Fruit fly (Drosophila melanogaster) whole organism, embryonic: ENCODE measurements around the gene CG9393.

ENCODE experiments used
- Atf6 ChIP-seq: fragments of 200-800 bp; sonication (Bioruptor generic); IDR thresholded peaks from 2 replicates; pipeline ENCODE4 v1.3.6; 2022; ENCODE audit warnings: missing biosample characterization, missing genetic modification characterization
- CG10959 ChIP-seq: fragments of 200-800 bp; sonication (Bioruptor generic); IDR thresholded peaks from 2 replicates; pipeline ENCODE4 v1.3.6; 2022; ENCODE audit warnings: missing biosample characterization, missing genetic modification characterization
- CG12659 ChIP-seq: fragments of 200-800 bp; sonication (Bioruptor generic); optimal IDR thresholded peaks from 3 replicates; lab custom pipeline; 2017; ENCODE audit warnings: mild to moderate bottlenecking, missing biosample characterization, missing genetic modification reagents, missing genetic modification characterization
- CG13296 ChIP-seq: fragments of 200-800 bp; sonication (Bioruptor generic); optimal IDR thresholded peaks from 3 replicates; lab custom pipeline; 2018; ENCODE audit warnings: missing biosample characterization, mild to moderate bottlenecking, missing genetic modification characterization
- CG13624 ChIP-seq: fragments of 200-800 bp; sonication (Bioruptor generic); optimal IDR thresholded peaks from 2 replicates; lab custom pipeline; 2016; ENCODE audit warnings: missing biosample characterization, missing genetic modification characterization
- CG17385 ChIP-seq: fragments of 200-800 bp; sonication (Bioruptor generic); optimal IDR thresholded peaks from 3 replicates; lab custom pipeline; 2018; ENCODE audit warnings: missing biosample characterization, mild to moderate bottlenecking, missing genetic modification characterization
- CG1832 ChIP-seq: fragments of 200-800 bp; sonication (Bioruptor generic); optimal IDR thresholded peaks from 2 replicates; lab custom pipeline; 2017; ENCODE audit warnings: missing biosample characterization, mild to moderate bottlenecking, missing genetic modification characterization, inconsistent platforms
- CG2116 ChIP-seq: fragments of 200-800 bp; sonication (Bioruptor generic); optimal IDR thresholded peaks from 3 replicates; lab custom pipeline; 2018; ENCODE audit warnings: missing biosample characterization, mild to moderate bottlenecking, missing genetic modification characterization
- CG34376 ChIP-seq: fragments of 200-800 bp; sonication (Bioruptor generic); optimal IDR thresholded peaks from 2 replicates; lab custom pipeline; 2018; ENCODE audit warnings: missing biosample characterization, mild to moderate bottlenecking, missing genetic modification characterization
- CG3726 ChIP-seq: fragments of 200-800 bp; sonication (Bioruptor generic); IDR thresholded peaks from 3 replicates; pipeline ENCODE4, ENCODE4 v1.3.6; 2022; ENCODE audit warnings: missing biosample characterization, missing genetic modification characterization
- CG4360 ChIP-seq: fragments of 200-800 bp; sonication (Bioruptor generic); IDR thresholded peaks from 2 replicates; pipeline ENCODE4 v1.3.6; 2022; ENCODE audit warnings: missing biosample characterization, missing genetic modification characterization
- CG5245 ChIP-seq: fragments of 200-800 bp; sonication (Bioruptor generic); optimal IDR thresholded peaks from 3 replicates; lab custom pipeline; 2016; ENCODE audit warnings: missing biosample characterization, missing genetic modification characterization
- CG6175 ChIP-seq: fragments of 200-800 bp; sonication (Bioruptor generic); IDR thresholded peaks from 3 replicates; pipeline ENCODE4 v1.3.6; 2022; ENCODE audit warnings: missing biosample characterization, missing genetic modification characterization
- D19A ChIP-seq: fragments of 200-800 bp; optimal IDR thresholded peaks from 3 replicates; lab custom pipeline; 2019; ENCODE audit warnings: missing biosample characterization, mild to moderate bottlenecking, missing genetic modification characterization, moderate library complexity
- Deaf1 ChIP-seq: fragments of 200-800 bp; optimal IDR thresholded peaks from 3 replicates; lab custom pipeline; 2019; ENCODE audit warnings: missing biosample characterization, mild to moderate bottlenecking, missing genetic modification characterization, moderate library complexity
- Drgx ChIP-seq: fragments of 200-800 bp; sonication (Bioruptor generic); IDR thresholded peaks from 2 replicates; pipeline ENCODE4 v1.3.6; 2022; ENCODE audit warnings: missing biosample characterization, missing genetic modification characterization
- E2f1 ChIP-seq: fragments of 200-800 bp; sonication (Bioruptor generic); IDR thresholded peaks from 2 replicates; pipeline ENCODE4 v1.3.6; 2022; ENCODE audit warnings: missing biosample characterization, missing genetic modification characterization
- E2f2 ChIP-seq: fragments of 200-800 bp; sonication (Bioruptor generic); IDR thresholded peaks from 2 replicates; pipeline ENCODE4 v1.3.6; 2022; ENCODE audit warnings: missing biosample characterization, missing genetic modification characterization
- Ets65A ChIP-seq: fragments of 200-800 bp; sonication (Bioruptor generic); peaks from one replicate; lab custom pipeline; 2016; ENCODE audit warnings: missing biosample characterization, missing genetic modification characterization
- Ets97D ChIP-seq: fragments of 200-800 bp; sonication (Bioruptor generic); optimal IDR thresholded peaks from 3 replicates; lab custom pipeline; 2016; ENCODE audit warnings: missing biosample characterization, missing genetic modification characterization
- HLH4C ChIP-seq: fragments of 200-800 bp; sonication (Bioruptor generic); IDR thresholded peaks from 3 replicates; pipeline ENCODE4 v1.3.6; 2022; ENCODE audit warnings: missing biosample characterization, missing genetic modification characterization; ENCODE audit not compliant: partially characterized antibody
- HmgZ ChIP-seq: fragments of 200-800 bp; sonication (Bioruptor generic); optimal IDR thresholded peaks from 2 replicates; lab custom pipeline; 2018; ENCODE audit warnings: missing biosample characterization, mild to moderate bottlenecking, missing genetic modification characterization
- Hr78 ChIP-seq, 2 experiments: fragments of 200-800 bp in 1 of 2; fragments of >200 bp in 1 of 2; sonication (Bioruptor generic) in 1 of 2; optimal IDR thresholded peaks; 2 replicates each; lab custom pipeline; 2017 to 2019; ENCODE audit warnings: missing biosample characterization in 2 of 2, missing genetic modification characterization in 2 of 2, mild to moderate bottlenecking in 1 of 2, moderate library complexity in 1 of 2
- Med ChIP-seq: fragments of 200-800 bp; sonication (Bioruptor generic); peaks from one replicate; lab custom pipeline; 2016; ENCODE audit warnings: missing biosample characterization, missing genetic modification characterization, mild to moderate bottlenecking, inconsistent platforms, moderate library complexity
- NC2α ChIP-seq: fragments of 200-800 bp; sonication (Bioruptor generic); optimal IDR thresholded peaks from 2 replicates; lab custom pipeline; 2016; ENCODE audit warnings: missing biosample characterization, missing genetic modification characterization
- Oaz ChIP-seq: fragments of 200-800 bp; sonication (Bioruptor generic); IDR thresholded peaks from 2 replicates; pipeline ENCODE4 v1.3.6; 2022; ENCODE audit warnings: missing biosample characterization, missing genetic modification characterization
- Ptx1 ChIP-seq: fragments of 200-800 bp; sonication (Bioruptor generic); IDR thresholded peaks from 2 replicates; pipeline ENCODE4 v1.3.6; 2022; ENCODE audit warnings: missing biosample characterization, missing genetic modification characterization
- Trl ChIP-seq, 3 experiments: fragments of >200 bp in 2 of 3; fragments of 200-800 bp in 1 of 3; sonication (Bioruptor generic) in 1 of 3; optimal IDR thresholded peaks; 2 replicates in 1 of 3; 3 replicates in 2 of 3; lab custom pipeline; 2016 to 2017; ENCODE audit warnings: missing biosample characterization in 1 of 3, missing genetic modification characterization in 1 of 3
- bcd ChIP-seq: fragments of 200-800 bp; sonication (Bioruptor generic); optimal IDR thresholded peaks from 2 replicates; lab custom pipeline; 2017; ENCODE audit warnings: missing biosample characterization, mild to moderate bottlenecking, missing genetic modification characterization
- chinmo ChIP-seq: fragments of 200-800 bp; sonication (Bioruptor generic); IDR thresholded peaks from 4 replicates; pipeline ENCODE4 v1.3.6; 2022; ENCODE audit warnings: missing biosample characterization, missing genetic modification characterization; ENCODE audit not compliant: partially characterized antibody
- corto ChIP-seq: fragments of 200-800 bp; sonication (Bioruptor generic); optimal IDR thresholded peaks from 2 replicates; lab custom pipeline; 2016; ENCODE audit warnings: missing biosample characterization, mild to moderate bottlenecking, missing genetic modification characterization, moderate library complexity
- eve ChIP-seq, 2 experiments: fragments of >200 bp; optimal IDR thresholded peaks; 2 replicates each; lab custom pipeline; 2017; ENCODE audit warnings: missing biosample characterization in 2 of 2, missing genetic modification characterization in 2 of 2
- fd102C ChIP-seq: fragments of 200-800 bp; sonication (Bioruptor generic); optimal IDR thresholded peaks from 2 replicates; lab custom pipeline; 2018; ENCODE audit warnings: missing biosample characterization, mild to moderate bottlenecking, missing genetic modification characterization, moderate library complexity
- fd64A ChIP-seq: fragments of 200-800 bp; sonication (Bioruptor generic); optimal IDR thresholded peaks from 3 replicates; lab custom pipeline; 2018; ENCODE audit warnings: missing biosample characterization, mild to moderate bottlenecking, missing genetic modification characterization
- ftz-f1 ChIP-seq: fragments of 200-800 bp; sonication (Bioruptor generic); optimal IDR thresholded peaks from 2 replicates; lab custom pipeline; 2016; ENCODE audit warnings: missing biosample characterization, missing genetic modification characterization
- gsb ChIP-seq: fragments of 200-800 bp; sonication (Bioruptor generic); IDR thresholded peaks from 2 replicates; pipeline ENCODE4 v1.3.6; 2022; ENCODE audit warnings: missing biosample characterization, missing genetic modification characterization
- gt ChIP-seq: fragments of 200-800 bp; sonication (Bioruptor generic); IDR thresholded peaks from 2 replicates; pipeline ENCODE4 v1.3.6; 2022; ENCODE audit warnings: missing biosample characterization, missing genetic modification characterization
- hkb ChIP-seq, 2 experiments: fragments of 200-800 bp in 1 of 2; fragments of >200 bp in 1 of 2; sonication (Bioruptor generic) in 1 of 2; IDR thresholded peaks in 1 of 2; optimal IDR thresholded peaks in 1 of 2; 2 replicates each; pipeline versions ENCODE4 v1.3.6 to Lab custom; 2017 to 2022; ENCODE audit warnings: missing biosample characterization in 1 of 2, missing genetic modification characterization in 1 of 2
- kah ChIP-seq: fragments of 200-800 bp; sonication (Bioruptor generic); optimal IDR thresholded peaks from 2 replicates; lab custom pipeline; 2018; ENCODE audit warnings: missing biosample characterization, mild to moderate bottlenecking, missing genetic modification characterization
- lola ChIP-seq, 3 experiments: fragments of >200 bp in 2 of 3; fragments of 200-800 bp in 1 of 3; sonication (Bioruptor generic) in 1 of 3; optimal IDR thresholded peaks; 2 replicates each; lab custom pipeline; 2017 to 2019; ENCODE audit warnings: missing biosample characterization in 3 of 3, missing genetic modification characterization in 3 of 3, mild to moderate bottlenecking in 1 of 3, moderate library complexity in 1 of 3
- nau ChIP-seq: fragments of 200-800 bp; sonication (Bioruptor generic); optimal IDR thresholded peaks from 3 replicates; lab custom pipeline; 2017; ENCODE audit warnings: missing biosample characterization, mild to moderate bottlenecking, missing genetic modification characterization, missing genetic modification reagents
- nom ChIP-seq: fragments of 200-800 bp; sonication (Bioruptor generic); optimal IDR thresholded peaks from 2 replicates; lab custom pipeline; 2017; ENCODE audit warnings: missing biosample characterization, missing genetic modification characterization, mild to moderate bottlenecking, moderate library complexity, missing genetic modification reagents
- org-1 ChIP-seq: fragments of 200-800 bp; sonication (Bioruptor generic); optimal IDR thresholded peaks from 2 replicates; lab custom pipeline; 2017; ENCODE audit warnings: missing biosample characterization, missing genetic modification characterization
- sqz ChIP-seq: fragments of 200-800 bp; sonication (Bioruptor generic); optimal IDR thresholded peaks from 3 replicates; lab custom pipeline; 2018; ENCODE audit warnings: missing biosample characterization, mild to moderate bottlenecking, missing genetic modification characterization
- sr ChIP-seq: fragments of 200-800 bp; sonication (Bioruptor generic); IDR thresholded peaks from 3 replicates; pipeline ENCODE4 v1.3.6; 2022; ENCODE audit warnings: missing biosample characterization, missing genetic modification characterization
- sug ChIP-seq: fragments of 200-800 bp; optimal IDR thresholded peaks from 2 replicates; lab custom pipeline; 2019; ENCODE audit warnings: missing biosample characterization, mild to moderate bottlenecking, missing genetic modification characterization, moderate library complexity
- yki ChIP-seq: fragments of >200 bp; optimal IDR thresholded peaks from 3 replicates; lab custom pipeline; 2018
- z ChIP-seq: fragments of 200-800 bp; sonication (Bioruptor generic); IDR thresholded peaks from 3 replicates; pipeline ENCODE4 v1.3.6; 2022; ENCODE audit warnings: missing biosample characterization, missing genetic modification characterization

CG9393 gene

DNA sequence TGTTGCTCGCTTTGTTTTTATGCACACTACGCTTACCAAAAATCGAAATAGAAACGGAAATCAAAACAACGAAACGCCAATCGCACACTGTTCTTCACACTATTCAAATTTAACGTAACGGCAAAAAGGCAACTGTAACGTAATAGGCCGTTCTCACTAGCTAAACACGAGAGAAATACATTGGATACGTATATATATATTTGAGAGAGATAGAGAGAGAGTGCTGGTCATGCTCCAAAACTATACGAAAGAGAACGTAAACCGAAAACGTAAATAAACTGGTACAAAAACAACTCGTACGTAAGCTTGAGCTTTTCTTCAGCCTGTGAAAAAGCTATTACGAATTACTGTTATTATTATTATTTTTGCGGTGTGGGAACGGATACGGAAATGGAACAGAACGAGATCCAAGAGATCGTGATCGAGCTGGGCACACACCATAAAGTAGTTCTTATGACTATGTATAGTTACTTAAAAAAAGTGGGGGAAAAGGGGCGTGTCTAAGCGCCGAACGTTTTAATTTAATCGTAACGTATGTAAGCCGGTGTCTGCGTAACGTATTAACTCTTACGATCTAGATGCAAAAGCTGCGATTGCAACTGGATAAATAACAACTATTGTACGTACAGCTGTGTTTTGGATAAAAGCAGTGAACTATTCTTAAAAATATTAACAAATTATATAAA lies 19.8 kb downstream of the CG9393 start (continued):
- no peak for TF ChIP-seq CG1832
- no peak for TF ChIP-seq CG12659 (GFP tag; lab: Kevin White, UChicago)
- TF ChIP-seq CG3726 (GFP tag; lab: Robert Waterston, UW), result no peak
- no peak for TF ChIP-seq HLH4C
- no peak for TF ChIP-seq Atf6 (GFP tag; lab: Robert Waterston, UW)
- peak in 1 of 3 experiments; percentile 78 for TF ChIP-seq lola (GFP tag; optimal IDR thresholded peaks at IDR 0.05; lab: Kevin White, UChicago)
- TF ChIP-seq fd64A (GFP tag; lab: Kevin White, UChicago), result no peak
- TF ChIP-seq CG2116, result peak; percentile 18
- peak in 1 of 2 experiments; percentile 72 for TF ChIP-seq eve (GFP tag; optimal IDR thresholded peaks at IDR 0.05; lab: Kevin White, UChicago)
- no peak for TF ChIP-seq D19A (tag; lab: Kevin White, UChicago)
- TF ChIP-seq Trl (optimal IDR thresholded peaks at IDR 0.05; lab: Kevin White, UChicago), result peak; percentile 59 to 81
- no peak for TF ChIP-seq Trl (GFP tag; optimal IDR thresholded peaks at IDR 0.05; lab: Kevin White, UChicago)
- TF ChIP-seq Ptx1 (GFP tag; lab: Robert Waterston, UW), result no peak
- TF ChIP-seq Med (GFP tag; lab: Kevin White, UChicago), result peak; percentile 61
- TF ChIP-seq CG5245, result no peak
- no peak for TF ChIP-seq HmgZ
- TF ChIP-seq CG34376 (GFP tag; lab: Kevin White, UChicago), result peak; percentile 6
- TF ChIP-seq gt, result no peak
- no peak for TF ChIP-seq Deaf1 (tag; lab: Kevin White, UChicago)
- TF ChIP-seq sqz, result no peak
- no peak for TF ChIP-seq gsb (GFP tag; lab: Robert Waterston, UW)
- TF ChIP-seq Ets97D (GFP tag; lab: Kevin White, UChicago), result peak; percentile 67
- TF ChIP-seq nau (GFP tag; lab: Kevin White, UChicago), result no peak
- TF ChIP-seq sug (tag; lab: Kevin White, UChicago), result no peak

DNA sequence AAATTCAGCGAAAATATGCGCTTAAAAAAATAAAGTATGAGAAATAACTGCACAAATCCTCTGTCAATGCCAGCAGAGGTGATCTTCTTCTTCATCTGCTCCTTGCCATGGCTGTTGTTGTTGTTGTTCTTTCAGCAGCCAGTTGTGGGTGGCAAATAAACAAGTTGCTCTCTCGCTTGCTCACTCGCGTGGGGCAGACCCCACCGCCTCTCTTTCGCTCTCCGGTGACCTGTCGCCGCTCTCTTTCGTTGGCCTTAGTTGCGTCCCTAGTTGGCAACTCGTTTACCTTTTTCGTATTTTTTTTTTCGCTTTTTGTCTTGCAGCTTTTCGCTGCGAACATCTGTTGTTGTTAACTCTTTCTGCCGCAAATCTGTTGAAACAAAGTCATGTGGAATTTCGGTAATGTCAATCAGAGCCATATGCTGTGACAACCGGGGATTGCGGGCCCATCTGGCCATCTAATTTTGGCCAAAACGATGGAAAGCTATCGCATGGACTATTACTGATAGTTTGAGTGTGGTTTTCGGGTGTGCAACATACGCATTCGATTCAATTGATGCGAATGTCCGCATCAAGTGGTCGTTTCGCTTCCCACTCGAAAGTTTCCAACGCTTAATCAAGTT lies 28.8 kb downstream of the CG9393 start:
- TF ChIP-seq chinmo (GFP tag; lab: Robert Waterston, UW) (peak; percentile 91; the same call in 2 of the 4 replicates), Hr78 (GFP tag; optimal IDR thresholded peaks at IDR 0.05; lab: Kevin White, UChicago) (peak in 1 of 2 experiments; percentile 61), Ets65A (GFP tag; lab: Kevin White, UChicago) (peak; percentile 55), hkb (optimal IDR thresholded peaks at IDR 0.05; lab: Kevin White, UChicago) (no peak), hkb (GFP tag; IDR thresholded peaks at IDR 0.05; lab: Robert Waterston, UW) (0 out of 2 replicates have a peak, but pooled peaks have one; percentile 10), NC2α (GFP tag; lab: Kevin White, UChicago) (no peak), yki (peak; percentile 57), CG17385 (GFP tag; lab: Kevin White, UChicago) (peak; percentile 47), bcd (GFP tag; lab: Kevin White, UChicago) (no peak), org-1 (no peak), CG13624 (GFP tag; lab: Kevin White, UChicago) (no peak), nom (GFP tag; lab: Kevin White, UChicago) (peak; percentile 27), E2f1 (GFP tag; lab: Robert Waterston, UW) (no peak), fd102C (GFP tag; lab: Kevin White, UChicago) (no peak), CG4360 (GFP tag; lab: Robert Waterston, UW) (peak; percentile 69), sqz (peak; percentile 11), CG10959 (GFP tag; lab: Robert Waterston, UW) (0 out of 2 replicates have a peak, but pooled peaks have one; percentile 5), sr (GFP tag; lab: Robert Waterston, UW) (peak; percentile 81), Oaz (GFP tag; lab: Robert Waterston, UW) (no peak), E2f2 (GFP tag; lab: Robert Waterston, UW) (no peak), CG13296 (GFP tag; lab: Kevin White, UChicago) (no peak), CG6175 (GFP tag; lab: Robert Waterston, UW) (peak; percentile 74; the same call in 2 of the 3 replicates), z (GFP tag; lab: Robert Waterston, UW) (no peak), Drgx (GFP tag; lab: Robert Waterston, UW) (0 out of 2 replicates have a peak, but pooled peaks have one; percentile 9), ftz-f1 (GFP tag; lab: Kevin White, UChicago) (peak; percentile 52), Trl (optimal IDR thresholded peaks at IDR 0.05; lab: Kevin White, UChicago) (peak; percentile 78 to 91), Trl (GFP tag; optimal IDR thresholded peaks at IDR 0.05; lab: Kevin White, UChicago) (no peak), corto (peak; percentile 9), kah (GFP tag; lab: Kevin White, UChicago) (no peak)
- TF ChIP-seq, all 482 proteins: peak for 16
